Worm (Caenorhabditis elegans) whole organism, young adult: ENCODE results near the gene str-148.

Experiments
- Y56A3A.18 ChIP-seq: fragments of 200-800 bp; sonication (Bioruptor generic); IDR thresholded peaks from 2 replicates; pipeline ENCODE4 v1.3.6; 2022; ENCODE audit warnings: missing genetic modification reagents, missing genetic modification characterization, missing compliant biosample characterization
- lsy-27 ChIP-seq: sonication (generic microtip); optimal IDR thresholded peaks from 2 replicates; lab custom pipeline; 2017; ENCODE audit warnings: missing genetic modification characterization, mild to moderate bottlenecking, missing compliant biosample characterization, antibody characterized with exemption, missing genotype, borderline replicate concordance; ENCODE audit not compliant: insufficient read depth
- pha-4 ChIP-seq: fragments of 150-350 bp; sonication (generic microtip); optimal IDR thresholded peaks from 2 replicates; lab custom pipeline; 2014; ENCODE audit warnings: missing biosample characterization, missing genetic modification reagents, missing genetic modification characterization

ce11 chrII:1082859-1083258, 37.1 kb downstream of the str-148 start, which contains the start of gene K02E7.1:
- TF ChIP-seq lsy-27 (tag; lab: Kevin White, UChicago) = no peak
- no peak for TF ChIP-seq Y56A3A.18 (GFP tag; lab: Robert Waterston, UW)
- no peak for TF ChIP-seq pha-4 (tag; lab: Kevin White, UChicago)
